Worm (Caenorhabditis elegans) whole organism, mixed stage, embryonic: ENCODE data around the gene cutl-22.

Experiments used
- M03D4.4 ChIP-seq: sonication (generic microtip); optimal IDR thresholded peaks from 2 replicates; lab custom pipeline; 2017; ENCODE audit warnings: mild to moderate bottlenecking, missing genetic modification characterization, missing compliant biosample characterization
- bed-3 ChIP-seq: fragments of 200-800 bp; sonication (Bioruptor generic); optimal IDR thresholded peaks from 3 replicates; lab custom pipeline; 2018; ENCODE audit warnings: mild to moderate bottlenecking, missing genetic modification characterization, moderate library complexity, missing compliant biosample characterization
- blmp-1 ChIP-seq: fragments of 150-350 bp; optimal IDR thresholded peaks from 2 replicates; lab custom pipeline; 2014; ENCODE audit warnings: missing biosample characterization, missing genetic modification characterization
- ceh-39 ChIP-seq: fragments of 150-350 bp; optimal IDR thresholded peaks from 2 replicates; lab custom pipeline; 2014; ENCODE audit warnings: missing biosample characterization, missing genetic modification characterization
- ces-1 ChIP-seq: fragments of 150-350 bp; optimal IDR thresholded peaks from 2 replicates; lab custom pipeline; 2014; ENCODE audit warnings: missing biosample characterization, missing genetic modification reagents, missing genetic modification characterization
- cnd-1 ChIP-seq: fragments of 200-800 bp; sonication (Bioruptor generic); optimal IDR thresholded peaks from 2 replicates; lab custom pipeline; 2018; ENCODE audit warnings: mild to moderate bottlenecking, missing genetic modification characterization, missing compliant biosample characterization
- drap-1 ChIP-seq: fragments of 200-800 bp; sonication (Bioruptor generic); optimal IDR thresholded peaks from 3 replicates; lab custom pipeline; 2018; ENCODE audit warnings: mild to moderate bottlenecking, missing genetic modification characterization, missing compliant biosample characterization
- elt-3 ChIP-seq: fragments of 150-350 bp; optimal IDR thresholded peaks from 2 replicates; lab custom pipeline; 2014; ENCODE audit warnings: missing biosample characterization, missing genetic modification characterization
- flh-1 ChIP-seq: fragments of 200-800 bp; sonication (Bioruptor generic); optimal IDR thresholded peaks from 2 replicates; lab custom pipeline; 2018; ENCODE audit warnings: mild to moderate bottlenecking, missing genetic modification characterization, moderate library complexity, missing compliant biosample characterization
- ham-2 ChIP-seq: fragments of 200-800 bp; sonication (Bioruptor generic); optimal IDR thresholded peaks from 2 replicates; lab custom pipeline; 2018; ENCODE audit warnings: mild to moderate bottlenecking, missing genetic modification characterization, missing compliant biosample characterization
- hlh-1 ChIP-seq: fragments of 150-350 bp; optimal IDR thresholded peaks from 2 replicates; lab custom pipeline; 2014; ENCODE audit warnings: missing biosample characterization, missing genetic modification reagents, missing genetic modification characterization
- lin-13 ChIP-seq: fragments of 150-350 bp; optimal IDR thresholded peaks from 2 replicates; lab custom pipeline; 2014; ENCODE audit warnings: missing biosample characterization, missing genetic modification characterization
- mab-5 ChIP-seq: fragments of 150-350 bp; optimal IDR thresholded peaks from 2 replicates; lab custom pipeline; 2014; ENCODE audit warnings: missing biosample characterization, missing genetic modification characterization
- mep-1 ChIP-seq: fragments of 150-350 bp; optimal IDR thresholded peaks from 2 replicates; lab custom pipeline; 2017; ENCODE audit warnings: missing biosample characterization, missing genetic modification reagents, missing genetic modification characterization, inconsistent platforms
- mls-2 ChIP-seq: sonication (generic microtip); optimal IDR thresholded peaks from 2 replicates; lab custom pipeline; 2016; ENCODE audit warnings: mild to moderate bottlenecking, missing genetic modification characterization, moderate library complexity, missing compliant biosample characterization
- nhr-12 ChIP-seq: fragments of 150-350 bp; optimal IDR thresholded peaks from 2 replicates; lab custom pipeline; 2014; ENCODE audit warnings: missing biosample characterization, missing genetic modification characterization
- nhr-2 ChIP-seq: fragments of 150-350 bp; optimal IDR thresholded peaks from 2 replicates; lab custom pipeline; 2014; ENCODE audit warnings: missing biosample characterization, missing genetic modification characterization
- nhr-28 ChIP-seq: fragments of 150-350 bp; optimal IDR thresholded peaks from 2 replicates; lab custom pipeline; 2014; ENCODE audit warnings: missing biosample characterization, missing genetic modification characterization
- sem-2 ChIP-seq: fragments of 200-800 bp; sonication (Bioruptor generic); optimal IDR thresholded peaks from 2 replicates; lab custom pipeline; 2018; ENCODE audit warnings: mild to moderate bottlenecking, missing genetic modification characterization, missing compliant biosample characterization
- snpc-4 ChIP-seq: fragments of 150-350 bp; optimal IDR thresholded peaks from 2 replicates; lab custom pipeline; 2014; ENCODE audit warnings: missing biosample characterization, missing genetic modification characterization
- sptf-1 ChIP-seq: sonication (generic microtip); optimal IDR thresholded peaks from 2 replicates; lab custom pipeline; 2017; ENCODE audit warnings: mild to moderate bottlenecking, missing genetic modification characterization, moderate library complexity, missing compliant biosample characterization
- unc-120 ChIP-seq: sonication (generic microtip); optimal IDR thresholded peaks from 2 replicates; lab custom pipeline; 2017; ENCODE audit warnings: missing genetic modification characterization, missing compliant biosample characterization; ENCODE audit not compliant: poor library complexity, severe bottlenecking
- unc-62 ChIP-seq: fragments of 150-350 bp; optimal IDR thresholded peaks from 2 replicates; lab custom pipeline; 2014; ENCODE audit warnings: missing biosample characterization, missing genetic modification reagents, missing genetic modification characterization
- zip-8 ChIP-seq: fragments of 150-350 bp; optimal IDR thresholded peaks from 2 replicates; lab custom pipeline; 2014; ENCODE audit warnings: missing biosample characterization, missing genetic modification characterization
- ztf-11 ChIP-seq: fragments of 150-350 bp; optimal IDR thresholded peaks from 2 replicates; lab custom pipeline; 2014; ENCODE audit warnings: missing biosample characterization, missing genetic modification characterization

Gene cutl-22

DNA sequence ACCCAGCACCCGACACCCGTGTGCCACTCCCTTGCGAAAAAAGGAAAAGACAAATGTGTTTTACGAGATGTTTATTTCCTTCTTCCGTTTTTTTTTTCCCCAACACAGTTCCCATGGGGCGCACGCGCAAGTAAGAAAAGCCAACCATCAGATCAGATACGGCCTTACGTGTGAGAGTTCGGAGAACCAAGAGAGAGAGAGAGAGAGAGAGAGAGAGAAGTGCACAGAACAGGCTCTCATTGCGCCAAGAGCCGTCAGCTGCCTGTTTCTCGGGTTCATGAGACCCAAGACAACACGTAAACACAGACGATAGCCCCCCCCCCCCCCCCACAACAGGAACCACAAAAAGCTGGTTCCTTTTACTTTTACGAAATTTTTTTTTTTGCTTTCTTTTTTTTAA lies 10.3 kb downstream of the cutl-22 start:
- TF ChIP-seq zip-8 (tag; lab: Kevin White, UChicago) (no peak), hlh-1 (tag; lab: Kevin White, UChicago) (peak; percentile 68), cnd-1 (no peak), nhr-28 (tag; lab: Kevin White, UChicago) (no peak), mls-2 (tag; lab: Kevin White, UChicago) (no peak), flh-1 (GFP tag; lab: Kevin White, UChicago) (no peak)

DNA sequence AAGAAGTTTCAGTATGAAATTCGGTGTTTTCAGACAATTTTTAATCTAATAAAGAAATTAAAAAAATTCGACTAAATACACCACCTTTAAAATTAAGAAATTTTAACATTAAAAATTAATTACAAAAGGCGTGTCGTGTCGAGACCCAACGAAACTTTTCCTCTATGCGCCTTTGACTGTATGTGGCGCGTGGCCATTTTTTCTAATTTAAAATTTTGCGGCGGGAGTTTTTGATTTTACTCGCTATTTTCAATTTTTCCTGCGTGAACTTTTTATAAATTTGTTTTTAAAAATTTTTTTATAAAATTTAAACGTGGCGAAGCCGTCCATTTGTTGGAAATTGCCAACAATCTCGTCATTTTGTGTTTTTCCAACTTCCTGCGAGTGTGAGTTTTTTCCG lies 11.2 kb downstream of the cutl-22 start:
- TF ChIP-seq mls-2 (tag; lab: Kevin White, UChicago) = no peak
- no peak for TF ChIP-seq ceh-39 (tag; lab: Kevin White, UChicago)

DNA sequence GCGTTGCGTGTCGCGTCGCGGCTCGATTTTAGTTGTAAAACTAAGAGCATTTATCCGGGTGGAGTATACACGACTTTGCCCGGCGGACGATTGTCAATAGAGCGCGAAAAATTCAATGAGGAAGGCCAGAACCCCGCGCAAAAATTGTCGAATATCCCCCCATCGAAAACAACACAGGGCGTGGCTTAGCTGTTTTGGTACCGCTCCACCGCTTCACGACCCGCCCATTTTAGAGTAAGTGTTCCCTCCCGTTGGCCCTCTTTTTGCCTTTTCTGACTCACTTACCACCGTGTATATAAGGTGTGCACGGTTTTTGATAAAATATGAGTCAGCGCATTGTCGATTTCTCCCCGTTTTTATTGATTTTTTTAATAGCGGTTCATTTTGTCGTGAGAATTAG lies 11.9 kb downstream of the cutl-22 start:
- TF ChIP-seq mep-1 (tag; lab: Kevin White, UChicago) = no peak
- no peak for TF ChIP-seq drap-1
- no peak for TF ChIP-seq ztf-11 (tag; lab: Kevin White, UChicago)
- TF ChIP-seq blmp-1 (tag; lab: Kevin White, UChicago) = no peak
- no peak for TF ChIP-seq nhr-2 (tag; lab: Kevin White, UChicago)

- TF ChIP-seq unc-120 (tag; lab: Kevin White, UChicago) (peak; percentile 59), ces-1 (GFP tag; lab: Kevin White, UChicago) (peak; percentile 51), mls-2 (tag; lab: Kevin White, UChicago) (peak; percentile 21), nhr-28 (tag; lab: Kevin White, UChicago) (no peak), blmp-1 (tag; lab: Kevin White, UChicago) (no peak), mep-1 (tag; lab: Kevin White, UChicago) (no peak), hlh-1 (tag; lab: Kevin White, UChicago) (peak; percentile 24), sem-2 (GFP tag; lab: Kevin White, UChicago) (no peak), sptf-1 (tag; lab: Kevin White, UChicago) (peak; percentile 29), M03D4.4 (peak; percentile 3), ceh-39 (tag; lab: Kevin White, UChicago) (no peak)
Measured at ce11 chrV:1153925-1154324, 12.4 kb downstream of the cutl-22 start.

DNA sequence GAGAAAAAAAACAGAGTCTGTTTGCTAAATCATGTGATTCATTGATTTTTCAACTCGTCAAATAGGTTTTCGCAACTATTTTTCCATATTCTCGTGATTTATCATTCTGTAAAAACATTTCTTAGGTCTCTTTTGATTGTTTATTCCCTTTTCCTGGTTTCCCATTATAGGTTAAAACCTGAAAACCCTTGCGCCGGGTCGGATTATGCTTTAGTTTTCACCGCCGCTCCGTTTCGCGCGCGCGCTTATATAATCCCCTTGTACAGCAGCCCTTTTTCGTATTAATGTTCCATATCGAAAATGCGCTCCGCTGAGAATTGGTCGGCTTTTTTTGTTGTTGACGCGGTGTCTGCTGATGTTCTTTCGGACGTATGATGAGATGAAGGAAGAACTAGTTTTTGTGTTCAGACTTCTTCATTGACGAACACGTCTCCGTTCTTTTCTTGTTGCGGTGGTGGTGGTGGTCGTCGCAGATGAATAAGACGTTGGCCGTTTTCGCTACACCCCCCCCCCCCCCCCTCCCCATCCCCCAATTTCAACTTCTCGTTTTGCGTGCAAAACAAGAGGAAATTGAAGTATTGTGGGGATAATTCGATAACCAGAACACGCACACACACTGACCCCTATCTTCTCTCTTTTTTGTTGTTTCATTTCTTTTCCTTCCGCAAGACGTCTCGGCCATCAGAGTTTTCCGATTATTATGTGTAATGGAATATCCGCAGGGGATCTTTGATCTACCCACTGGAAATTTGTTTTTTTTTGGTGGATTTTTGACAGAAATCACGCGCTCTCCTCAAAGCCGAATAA lies 13.1 kb downstream of the cutl-22 start:
- TF ChIP-seq ces-1 (GFP tag; lab: Kevin White, UChicago) = peak; percentile 88
- peak; percentile 12 for TF ChIP-seq mls-2 (tag; lab: Kevin White, UChicago)
- TF ChIP-seq ham-2 (GFP tag; lab: Kevin White, UChicago) = peak; percentile 14
- TF ChIP-seq M03D4.4 = no peak
- no peak for TF ChIP-seq snpc-4 (tag; lab: Kevin White, UChicago)
- no peak for TF ChIP-seq cnd-1
- TF ChIP-seq, all 35 proteins: peak for 3

DNA sequence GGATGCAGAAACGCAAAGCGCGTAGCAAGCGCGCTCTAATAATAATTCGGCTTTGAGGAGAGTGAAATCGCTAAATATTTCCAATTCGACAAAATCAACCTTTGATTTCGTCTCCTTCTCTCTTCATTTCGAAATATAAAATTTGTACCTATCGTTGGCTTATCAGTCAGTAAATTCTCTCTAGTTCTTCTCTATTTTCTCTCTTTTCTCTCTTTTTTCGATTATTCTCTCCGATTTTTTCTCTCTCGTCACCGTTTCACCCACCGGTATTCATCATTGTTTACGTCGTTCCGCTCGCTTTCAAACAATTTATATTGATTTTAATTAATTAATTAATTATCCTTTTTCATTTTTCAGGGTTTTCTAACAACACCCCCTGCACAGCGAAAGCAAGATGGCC lies 14.4 kb downstream of the cutl-22 start, which contains the start of gene cmd-1:
Gene cmd-1 (plus strand): TSS at position 358 of the 400 bp plus-strand sequence.
- TF ChIP-seq ces-1 (GFP tag; lab: Kevin White, UChicago) (peak; percentile 39), elt-3 (tag; lab: Kevin White, UChicago) (peak; percentile 31), unc-62 (GFP tag; lab: Kevin White, UChicago) (no peak)

DNA sequence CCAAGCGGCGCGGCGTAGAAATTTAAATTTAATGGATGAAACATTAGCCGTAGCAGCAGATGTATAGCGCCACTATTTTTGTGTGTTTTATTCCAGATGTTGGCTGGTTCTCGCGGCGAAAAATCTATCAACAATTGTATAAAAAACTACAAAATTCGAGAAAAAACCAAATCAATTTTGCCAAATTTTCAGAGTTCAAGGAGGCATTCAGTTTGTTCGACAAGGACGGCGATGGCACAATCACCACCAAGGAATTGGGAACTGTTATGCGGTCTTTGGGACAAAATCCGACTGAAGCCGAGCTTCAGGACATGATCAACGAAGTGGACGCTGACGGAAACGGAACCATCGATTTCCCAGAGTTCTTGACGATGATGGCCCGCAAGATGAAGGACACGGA lies 14.9 kb downstream of the cutl-22 start:
- TF ChIP-seq sptf-1 (tag; lab: Kevin White, UChicago) (no peak), ces-1 (GFP tag; lab: Kevin White, UChicago) (no peak), nhr-12 (tag; lab: Kevin White, UChicago) (no peak), bed-3 (GFP tag; lab: Kevin White, UChicago) (no peak), nhr-2 (tag; lab: Kevin White, UChicago) (no peak), lin-13 (tag; lab: Kevin White, UChicago) (no peak), hlh-1 (tag; lab: Kevin White, UChicago) (no peak), mab-5 (no peak)
